Worm (Caenorhabditis elegans) whole organism, young adult: ENCODE measurements around the gene Y45F10C.1.

Experiments
- B0035.1 ChIP-seq: sonication (generic microtip); optimal IDR thresholded peaks from 2 replicates; lab custom pipeline; 2016; ENCODE audit warnings: missing genetic modification characterization, mild to moderate bottlenecking, missing compliant biosample characterization, missing genotype, missing genetic modification reagents
- C17E4.6 ChIP-seq: fragments of 200-800 bp; sonication (Bioruptor generic); IDR thresholded peaks from 2 replicates; pipeline ENCODE4 v1.3.6; 2022; ENCODE audit warnings: missing genetic modification reagents, missing genetic modification characterization, missing compliant biosample characterization
- F10E7.11 ChIP-seq: sonication (generic microtip); optimal IDR thresholded peaks from 2 replicates; lab custom pipeline; 2017; ENCODE audit warnings: mild to moderate bottlenecking, missing genetic modification characterization, moderate library complexity, missing compliant biosample characterization
- F23B12.7 ChIP-seq: sonication (generic microtip); optimal IDR thresholded peaks from 2 replicates; lab custom pipeline; 2017; ENCODE audit warnings: missing genetic modification characterization, mild to moderate bottlenecking, missing compliant biosample characterization, antibody characterized with exemption, moderate library complexity; ENCODE audit not compliant: insufficient read depth
- F37B4.10 ChIP-seq: fragments of 200-800 bp; sonication (Bioruptor generic); IDR thresholded peaks from 2 replicates; pipeline ENCODE4 v1.3.6; 2022; ENCODE audit warnings: missing genetic modification characterization, missing compliant biosample characterization
- F49E8.2 ChIP-seq: sonication (generic microtip); optimal IDR thresholded peaks from 3 replicates; lab custom pipeline; 2017; ENCODE audit warnings: missing genetic modification characterization, mild to moderate bottlenecking, missing compliant biosample characterization, antibody characterized with exemption, moderate library complexity; ENCODE audit not compliant: insufficient read depth
- F57C9.4 ChIP-seq: sonication (generic microtip); optimal IDR thresholded peaks from 2 replicates; lab custom pipeline; 2017; ENCODE audit warnings: mild to moderate bottlenecking, missing genetic modification characterization, missing compliant biosample characterization
- K11D2.4 ChIP-seq: fragments of 200-800 bp; sonication (Bioruptor generic); IDR thresholded peaks from 2 replicates; pipeline ENCODE4 v1.3.6; 2022; ENCODE audit warnings: missing genetic modification reagents, missing genetic modification characterization, missing compliant biosample characterization
- K12H6.12 ChIP-seq: fragments of 200-800 bp; sonication (Bioruptor generic); optimal IDR thresholded peaks from 2 replicates; lab custom pipeline; 2018; ENCODE audit warnings: mild to moderate bottlenecking, missing genetic modification characterization, missing compliant biosample characterization
- Y53G8AR.9 ChIP-seq: fragments of 200-800 bp; sonication (Bioruptor generic); conservative IDR thresholded peaks from 2 replicates; pipeline ENCODE4 v1.3.6; 2022; ENCODE audit warnings: missing genetic modification reagents, missing genetic modification characterization, missing compliant biosample characterization
- ama-1 ChIP-seq, 3 experiments: fragments of 150-350 bp in 1 of 3; sonication (generic microtip) in 2 of 3; optimal IDR thresholded peaks; 2 replicates each; lab custom pipeline; 2014 to 2018; ENCODE audit warnings: missing biosample characterization in 2 of 3, missing genetic modification characterization in 2 of 3, missing genetic modification reagents in 2 of 3
- attf-3 ChIP-seq: fragments of 200-800 bp; sonication (Bioruptor generic); conservative IDR thresholded peaks from 2 replicates; pipeline ENCODE4 v1.3.6; 2022; ENCODE audit warnings: missing genetic modification reagents, missing genetic modification characterization, missing compliant biosample characterization
- bed-1 ChIP-seq: fragments of 200-800 bp; sonication (Bioruptor generic); IDR thresholded peaks from 2 replicates; pipeline ENCODE4 v1.3.6; 2022; ENCODE audit warnings: missing genetic modification reagents, missing genetic modification characterization, missing compliant biosample characterization
- cebp-1 ChIP-seq, 2 experiments: fragments of 200-800 bp in 1 of 2; sonication (Bioruptor generic) in 1 of 2; sonication (generic microtip) in 1 of 2; IDR thresholded peaks in 1 of 2; optimal IDR thresholded peaks in 1 of 2; 2 replicates each; pipeline versions ENCODE4 v1.3.6 to Lab custom; 2017 to 2022; ENCODE audit warnings: missing compliant biosample characterization in 2 of 2, missing genetic modification characterization in 2 of 2, mild to moderate bottlenecking in 1 of 2, missing genetic modification reagents in 1 of 2, moderate library complexity in 1 of 2
- ceh-100 ChIP-seq: fragments of 200-800 bp; sonication (Bioruptor generic); IDR thresholded peaks from 2 replicates; pipeline ENCODE4 v1.3.6; 2022; ENCODE audit warnings: missing genetic modification reagents, missing genetic modification characterization, missing compliant biosample characterization
- ceh-58 ChIP-seq: fragments of 200-800 bp; sonication (Bioruptor generic); IDR thresholded peaks from 2 replicates; pipeline ENCODE4 v1.3.6; 2022; ENCODE audit warnings: missing genetic modification characterization, missing compliant biosample characterization
- ceh-91 ChIP-seq: fragments of 200-800 bp; sonication (Bioruptor generic); IDR thresholded peaks from 2 replicates; pipeline ENCODE4 v1.3.6; 2022; ENCODE audit warnings: missing genetic modification reagents, missing genetic modification characterization, missing compliant biosample characterization
- die-1 ChIP-seq: sonication (generic microtip); optimal IDR thresholded peaks from 2 replicates; lab custom pipeline; 2016; ENCODE audit warnings: missing genotype, mild to moderate bottlenecking, missing genetic modification characterization, missing compliant biosample characterization
- dox-1 ChIP-seq: fragments of 200-800 bp; sonication (Bioruptor generic); IDR thresholded peaks from 2 replicates; pipeline ENCODE4 v1.3.6; 2022; ENCODE audit warnings: missing genetic modification reagents, missing genetic modification characterization, missing compliant biosample characterization
- efl-1 ChIP-seq: fragments of 150-350 bp; optimal IDR thresholded peaks from 2 replicates; lab custom pipeline; 2014; ENCODE audit warnings: missing biosample characterization, missing genetic modification reagents, missing genetic modification characterization
- egrh-3 ChIP-seq: fragments of 200-800 bp; sonication (Bioruptor generic); IDR thresholded peaks from 2 replicates; pipeline ENCODE4 v1.3.6; 2022; ENCODE audit warnings: missing genetic modification reagents, missing genetic modification characterization, missing compliant biosample characterization
- ets-4 ChIP-seq: fragments of 200-800 bp; sonication (Bioruptor generic); optimal IDR thresholded peaks from 2 replicates; lab custom pipeline; 2018; ENCODE audit warnings: mild to moderate bottlenecking, missing genetic modification characterization, missing compliant biosample characterization
- hlh-26 ChIP-seq: fragments of 200-800 bp; sonication (Bioruptor generic); conservative IDR thresholded peaks from 2 replicates; pipeline ENCODE4 v1.3.6; 2022; ENCODE audit warnings: missing genetic modification reagents, missing genetic modification characterization, missing compliant biosample characterization
- hmg-1.2 ChIP-seq: fragments of 200-800 bp; sonication (Bioruptor generic); IDR thresholded peaks from 2 replicates; pipeline ENCODE4 v1.3.6; 2022; ENCODE audit warnings: missing genetic modification reagents, missing genetic modification characterization, missing compliant biosample characterization
- hmg-20 ChIP-seq: fragments of 200-800 bp; sonication (Bioruptor generic); IDR thresholded peaks from 2 replicates; pipeline ENCODE4 v1.3.6; 2022; ENCODE audit warnings: missing genetic modification reagents, missing genetic modification characterization, missing compliant biosample characterization
- lin-26 ChIP-seq: fragments of 200-800 bp; sonication (Bioruptor generic); IDR thresholded peaks from 2 replicates; pipeline ENCODE4 v1.3.6; 2022; ENCODE audit warnings: missing genetic modification reagents, missing genetic modification characterization, missing compliant biosample characterization
- lin-35 ChIP-seq, 3 experiments: fragments of 150-350 bp in 2 of 3; sonication (generic microtip) in 1 of 3; optimal IDR thresholded peaks; 2 replicates each; lab custom pipeline; 2014 to 2018; ENCODE audit warnings: missing biosample characterization in 3 of 3, missing genetic modification characterization in 3 of 3, missing genetic modification reagents in 3 of 3
- lsy-27 ChIP-seq: sonication (generic microtip); optimal IDR thresholded peaks from 2 replicates; lab custom pipeline; 2017; ENCODE audit warnings: missing genetic modification characterization, mild to moderate bottlenecking, missing compliant biosample characterization, antibody characterized with exemption, missing genotype, borderline replicate concordance; ENCODE audit not compliant: insufficient read depth
- madf-3 ChIP-seq: fragments of 200-800 bp; sonication (Bioruptor generic); IDR thresholded peaks from 2 replicates; pipeline ENCODE4 v1.3.6; 2022; ENCODE audit warnings: missing genetic modification reagents, missing genetic modification characterization, missing compliant biosample characterization
- mel-28 ChIP-seq: sonication (generic microtip); optimal IDR thresholded peaks from 2 replicates; lab custom pipeline; 2016; ENCODE audit warnings: borderline replicate concordance, mild to moderate bottlenecking, missing genetic modification characterization, missing compliant biosample characterization
- nhr-120 ChIP-seq: fragments of 200-800 bp; sonication (Bioruptor generic); IDR thresholded peaks from 2 replicates; pipeline ENCODE4 v1.3.6; 2022; ENCODE audit warnings: missing genetic modification characterization, missing compliant biosample characterization
- nhr-179 ChIP-seq: sonication (generic microtip); optimal IDR thresholded peaks from 2 replicates; lab custom pipeline; 2016; ENCODE audit warnings: mild to moderate bottlenecking, missing genetic modification characterization, missing compliant biosample characterization
- rcor-1 ChIP-seq: fragments of 200-800 bp; sonication (Bioruptor generic); IDR thresholded peaks from 2 replicates; pipeline ENCODE4 v1.3.6; 2022; ENCODE audit warnings: missing genetic modification reagents, missing genetic modification characterization, missing compliant biosample characterization
- snpc-1.3 ChIP-seq: sonication (generic microtip); optimal IDR thresholded peaks from 2 replicates; lab custom pipeline; 2017; ENCODE audit warnings: missing genetic modification characterization, mild to moderate bottlenecking, missing compliant biosample characterization, antibody characterized with exemption, moderate library complexity, missing genotype, missing genetic modification reagents; ENCODE audit not compliant: insufficient read depth
- snpc-4 ChIP-seq, 5 experiments: fragments of 150-350 bp in 1 of 5; sonication (generic microtip) in 4 of 5; optimal IDR thresholded peaks; 2 replicates each; lab custom pipeline; 2014 to 2018; ENCODE audit warnings: missing genetic modification characterization in 5 of 5, missing biosample characterization in 3 of 5, antibody characterized with exemption in 2 of 5, mild to moderate bottlenecking in 2 of 5, missing compliant biosample characterization in 2 of 5, missing genotype in 2 of 5, moderate library complexity in 2 of 5, missing genetic modification reagents in 1 of 5
- tlf-1 ChIP-seq: fragments of 200-800 bp; sonication (Bioruptor generic); optimal IDR thresholded peaks from 2 replicates; lab custom pipeline; 2018; ENCODE audit warnings: mild to moderate bottlenecking, missing genetic modification characterization, missing compliant biosample characterization
- unc-130 ChIP-seq: sonication (generic microtip); optimal IDR thresholded peaks from 2 replicates; lab custom pipeline; 2016; ENCODE audit warnings: missing genetic modification reagents, missing genetic modification characterization, missing compliant biosample characterization
- zfh-2 ChIP-seq: fragments of 200-800 bp; sonication (Bioruptor generic); conservative IDR thresholded peaks from 2 replicates; pipeline ENCODE4 v1.3.6; 2022; ENCODE audit warnings: missing genetic modification reagents, missing genetic modification characterization, missing compliant biosample characterization
- ztf-3 ChIP-seq: fragments of 200-800 bp; sonication (Bioruptor generic); optimal IDR thresholded peaks from 2 replicates; lab custom pipeline; 2018; ENCODE audit warnings: mild to moderate bottlenecking, missing genetic modification characterization, missing compliant biosample characterization

Y45F10C.1 gene

DNA sequence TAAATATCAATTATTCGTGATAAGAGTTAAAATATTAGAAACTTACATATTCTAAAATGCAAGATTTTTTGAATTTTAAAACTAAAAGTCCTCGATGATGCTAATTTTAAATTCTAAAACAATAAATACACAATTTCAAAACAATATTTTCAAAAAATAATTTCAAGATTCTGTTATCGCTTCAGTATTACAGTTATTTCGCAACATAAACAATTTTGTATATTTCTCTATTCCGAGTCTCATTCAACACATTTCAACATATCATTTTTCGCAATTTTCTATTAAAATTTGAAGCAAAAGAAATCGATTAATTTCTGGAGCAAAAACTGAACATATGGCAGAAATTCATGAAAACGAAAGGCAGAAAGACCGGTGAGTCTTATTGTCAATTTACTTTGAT, 26.2 kb downstream of the Y45F10C.1 start, which contains the start of gene fbxa-98:
Gene fbxa-98, plus strand, starts transcription at position 243 of the 400 bp plus-strand sequence.
- TF ChIP-seq F57C9.4 (tag; lab: Kevin White, UChicago): no peak
- peak; percentile 81; the same call in 1 of the 2 replicates for TF ChIP-seq cebp-1 (GFP tag; IDR thresholded peaks at IDR 0.05; lab: Robert Waterston, UW)
- TF ChIP-seq cebp-1 (tag; optimal IDR thresholded peaks at IDR 0.05; lab: Kevin White, UChicago): no peak

DNA sequence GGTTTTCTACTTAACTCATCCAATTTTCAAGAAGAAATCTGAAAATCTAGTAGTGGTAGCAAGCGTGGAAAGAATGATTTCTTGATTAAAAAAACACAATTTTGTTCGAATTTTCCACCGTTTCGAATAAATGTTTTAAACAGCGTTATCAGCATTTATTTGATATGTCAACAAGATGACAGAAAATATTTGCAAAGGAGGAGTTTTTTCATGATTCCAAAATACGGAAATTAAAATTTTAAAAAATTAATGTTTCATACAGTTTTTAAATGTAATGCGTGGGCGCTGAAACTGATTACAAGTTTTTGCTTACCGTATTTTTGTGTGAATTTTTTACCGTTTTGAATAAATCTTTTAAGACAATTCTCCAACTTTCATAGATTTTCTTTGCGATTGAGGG, 26.7 kb downstream of the Y45F10C.1 start:
- TF ChIP-seq lsy-27 (tag; lab: Kevin White, UChicago) (no peak), F49E8.2 (tag; lab: Kevin White, UChicago) (no peak), bed-1 (no peak), nhr-120 (no peak), ceh-58 (GFP tag; lab: Robert Waterston, UW) (no peak), rcor-1 (no peak), F10E7.11 (tag; lab: Kevin White, UChicago) (no peak), lin-26 (GFP tag; lab: Robert Waterston, UW) (no peak), Y53G8AR.9 (GFP tag; lab: Robert Waterston, UW) (no peak), hmg-1.2 (GFP tag; lab: Robert Waterston, UW) (no peak), ama-1 (optimal IDR thresholded peaks at IDR 0.05; lab: Kevin White, UChicago) (no peak), ama-1 (GFP tag; optimal IDR thresholded peaks at IDR 0.05; lab: Kevin White, UChicago) (no peak), K12H6.12 (tag; lab: Kevin White, UChicago) (no peak), efl-1 (GFP tag; lab: Kevin White, UChicago) (no peak), egrh-3 (no peak), dox-1 (GFP tag; lab: Robert Waterston, UW) (no peak), B0035.1 (tag; lab: Kevin White, UChicago) (no peak), zfh-2 (GFP tag; lab: Robert Waterston, UW) (no peak)

DNA sequence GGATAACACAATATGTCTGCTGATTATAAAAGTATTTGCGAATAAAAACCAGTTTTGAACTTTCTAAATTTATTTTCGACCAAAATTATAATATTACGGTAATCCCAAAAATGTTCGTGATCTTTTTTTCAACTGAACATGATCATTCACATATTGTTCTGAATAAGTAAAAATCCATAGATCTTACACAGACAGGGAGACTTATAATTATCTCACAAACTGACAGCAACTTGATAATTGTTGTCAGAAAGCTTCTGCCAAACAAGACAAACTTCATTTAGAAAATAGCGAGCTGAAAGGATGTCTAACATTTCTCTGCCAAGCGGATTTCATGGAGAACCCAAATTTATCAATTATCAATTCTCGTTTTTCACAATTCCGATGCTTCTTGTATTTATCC, 32.9 kb downstream of the Y45F10C.1 start, which contains the start of gene sru-21:
Gene sru-21, plus strand, starts transcription at position 301 of the 400 bp plus-strand sequence.
- TF ChIP-seq ceh-100 (GFP tag; lab: Robert Waterston, UW) (no peak), ztf-3 (GFP tag; lab: Kevin White, UChicago) (no peak), lin-26 (GFP tag; lab: Robert Waterston, UW) (no peak), F23B12.7 (tag; lab: Kevin White, UChicago) (no peak), K11D2.4 (GFP tag; lab: Robert Waterston, UW) (no peak), die-1 (tag; lab: Kevin White, UChicago) (no peak), ceh-91 (GFP tag; lab: Robert Waterston, UW) (no peak), attf-3 (GFP tag; lab: Robert Waterston, UW) (no peak), mel-28 (tag; lab: Kevin White, UChicago) (no peak)

DNA sequence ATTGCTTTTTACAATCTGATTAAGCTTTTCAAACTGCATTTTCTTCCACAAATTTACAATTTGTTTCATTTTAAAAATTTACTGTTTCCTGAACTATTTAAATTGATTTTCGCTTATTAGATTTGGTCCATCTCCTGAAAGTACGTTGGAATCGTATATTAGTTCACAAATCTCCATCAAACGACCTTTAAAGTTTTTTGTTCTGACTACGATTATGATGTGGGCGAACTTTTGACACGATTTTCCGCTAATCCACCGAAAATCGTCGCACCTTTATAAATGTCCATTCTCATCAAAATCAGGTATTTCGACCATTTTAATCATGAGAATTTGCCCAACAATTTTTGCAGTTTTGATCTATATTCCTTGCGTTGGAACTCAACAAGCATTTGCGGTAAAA, 35.8 kb downstream of the Y45F10C.1 start, which contains the start of gene C08F11.1:
Gene C08F11.1, plus strand, starts transcription at position 301 of the 400 bp plus-strand sequence.
- TF ChIP-seq Y53G8AR.9 (GFP tag; lab: Robert Waterston, UW): no peak
- no peak for TF ChIP-seq snpc-4 (GFP tag; optimal IDR thresholded peaks at IDR 0.05; lab: Kevin White, UChicago)
- peak in 1 of 4 experiments; percentile 29 for TF ChIP-seq snpc-4 (tag; optimal IDR thresholded peaks at IDR 0.05; lab: Kevin White, UChicago)

DNA sequence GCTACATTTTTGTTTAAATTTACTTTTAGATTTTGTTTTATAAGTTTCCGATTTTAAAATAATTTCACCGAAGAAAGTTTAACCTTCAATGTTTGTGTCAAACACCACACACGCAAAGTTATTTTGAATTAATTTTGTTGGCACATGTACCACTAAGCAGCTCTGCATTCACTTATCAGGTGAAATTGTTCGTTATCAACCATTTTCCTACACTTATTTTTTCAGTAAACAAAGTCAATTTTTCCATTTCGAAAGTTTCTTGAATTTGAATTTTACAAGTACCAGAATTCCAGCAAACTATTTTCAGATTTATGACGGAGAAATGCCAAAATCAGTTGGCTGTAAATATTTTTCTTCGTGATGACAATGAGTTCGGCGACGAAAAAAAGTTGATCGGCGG, 40.1 kb downstream of the Y45F10C.1 start, which contains the start of gene C08F11.3:
Gene C08F11.3, plus strand, starts transcription at position 301 of the 400 bp plus-strand sequence.
- TF ChIP-seq unc-130 (GFP tag; lab: Kevin White, UChicago) (no peak), ets-4 (GFP tag; lab: Kevin White, UChicago) (no peak), F37B4.10 (GFP tag; lab: Robert Waterston, UW) (no peak), lin-35 (GFP tag; optimal IDR thresholded peaks at IDR 0.05; lab: Kevin White, UChicago) (no peak), C17E4.6 (GFP tag; lab: Robert Waterston, UW) (no peak), tlf-1 (GFP tag; lab: Kevin White, UChicago) (no peak), hlh-26 (no peak), madf-3 (no peak), attf-3 (GFP tag; lab: Robert Waterston, UW) (no peak), hmg-20 (no peak), nhr-179 (tag; lab: Kevin White, UChicago) (no peak), snpc-1.3 (tag; lab: Kevin White, UChicago) (no peak)
